Worm (Caenorhabditis elegans) whole organism, L3 larva: ENCODE measurements around the gene orc-3.

Experiments used
- ama-1 ChIP-seq: fragments of 150-350 bp; optimal IDR thresholded peaks from 2 replicates; lab custom pipeline; 2018
- daf-12 ChIP-seq: fragments of 150-350 bp; optimal IDR thresholded peaks from 2 replicates; lab custom pipeline; 2014; ENCODE audit warnings: missing biosample characterization, missing genetic modification reagents, missing genetic modification characterization
- elt-2 ChIP-seq: sonication (generic microtip); optimal IDR thresholded peaks from 2 replicates; lab custom pipeline; 2016; ENCODE audit warnings: missing genetic modification reagents, mild to moderate bottlenecking, missing genetic modification characterization, missing compliant biosample characterization
- snpc-4 ChIP-seq: fragments of 150-350 bp; optimal IDR thresholded peaks from 2 replicates; lab custom pipeline; 2014; ENCODE audit warnings: missing biosample characterization, missing genetic modification characterization
- tbx-2 ChIP-seq: sonication (generic microtip); optimal IDR thresholded peaks from 2 replicates; lab custom pipeline; 2016; ENCODE audit warnings: mild to moderate bottlenecking, missing genetic modification characterization, missing compliant biosample characterization
- unc-39 ChIP-seq: sonication (generic microtip); optimal IDR thresholded peaks from 4 replicates; lab custom pipeline; 2017; ENCODE audit warnings: missing biosample characterization, missing genetic modification characterization

ce11 chrIII:1228593-1228992, 20.7 kb downstream of the orc-3 start:
- TF ChIP-seq snpc-4 (tag; lab: Kevin White, UChicago): no peak
- no peak for TF ChIP-seq ama-1
- TF ChIP-seq tbx-2 (tag; lab: Kevin White, UChicago): no peak
- TF ChIP-seq elt-2 (tag; lab: Kevin White, UChicago): no peak
- no peak for TF ChIP-seq daf-12
- TF ChIP-seq unc-39 (tag; lab: Kevin White, UChicago): no peak
